Worm (Caenorhabditis elegans): ENCODE data around the gene nlp-60.
A peak's percentile ranks its signal among the peaks of the same experiment; 100 is the strongest.

nlp-60 gene

DNA sequence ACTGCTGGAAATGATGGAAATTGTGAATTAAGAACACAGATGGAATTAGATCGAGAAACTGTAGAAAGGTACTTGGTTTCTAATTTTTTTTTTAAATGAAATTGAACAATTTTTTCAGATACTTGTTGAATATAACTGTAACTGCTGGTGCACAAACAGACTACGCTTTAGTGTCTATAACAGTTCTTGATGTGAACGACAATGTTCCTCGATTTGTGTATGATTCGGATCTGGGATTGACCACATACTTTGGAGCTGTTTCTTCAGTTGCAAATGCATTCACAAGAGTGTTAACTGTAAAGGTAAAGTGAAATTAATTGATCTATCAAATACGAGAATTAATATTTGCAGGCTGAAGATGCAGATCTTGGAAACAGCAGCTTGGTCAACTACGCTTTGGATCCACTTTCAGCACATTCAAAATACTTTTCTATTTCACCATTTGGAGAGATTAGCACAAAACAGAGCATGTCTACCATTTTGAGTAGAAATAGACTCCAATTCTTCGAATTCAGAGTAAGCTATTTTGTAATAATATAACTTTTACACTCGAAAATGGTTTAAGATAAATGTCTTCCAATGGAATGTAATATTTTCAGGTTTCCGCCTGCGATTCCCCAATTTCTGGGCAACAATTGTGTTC lies 5.3 kb downstream of the nlp-60 start:
- TF ChIP-seq mes-2 (tag; optimal IDR thresholded peaks at IDR 0.05; ENCODE audit: poor library complexity, severe bottlenecking): no peak
- TF ChIP-seq unc-62 (GFP tag; optimal IDR thresholded peaks at IDR 0.05 in 1 of 2): peak in 1 of 2 experiments; percentile 93
- TF ChIP-seq unc-62 (tag; optimal IDR thresholded peaks at IDR 0.05): no peak
- no peak for TF ChIP-seq spr-3 (GFP tag; optimal IDR thresholded peaks at IDR 0.05)
- no peak for TF ChIP-seq zfp-3 (GFP tag; conservative IDR thresholded peaks at IDR 0.05)

DNA sequence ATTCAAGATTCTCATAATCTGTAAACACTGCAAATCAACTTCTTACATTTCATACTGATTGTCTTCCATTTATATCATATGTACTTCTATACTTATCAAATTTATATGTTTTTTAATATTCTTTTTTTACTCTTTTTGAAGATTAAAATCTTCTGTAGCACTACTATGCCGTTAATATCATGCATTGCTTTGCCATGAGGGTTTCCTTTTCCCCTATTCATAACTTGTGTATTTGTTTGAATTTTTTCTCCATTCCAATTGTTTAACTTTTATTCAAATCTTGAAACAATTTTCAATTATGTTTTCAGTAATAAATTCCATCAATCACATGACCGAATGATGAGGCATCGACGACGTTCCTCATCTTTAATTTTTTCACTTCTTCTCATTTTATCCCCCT lies 10.5 kb downstream of the nlp-60 start, which contains the start of gene cdh-5:
cdh-5 (plus strand) TSS at position 301 of the 400 bp plus-strand sequence.
- TF ChIP-seq ceh-82 (tag; optimal IDR thresholded peaks at IDR 0.05): no peak
- no peak for TF ChIP-seq spr-1 (tag; optimal IDR thresholded peaks at IDR 0.05)
- no peak for TF ChIP-seq unc-39 (tag; optimal IDR thresholded peaks at IDR 0.05)
- no peak for TF ChIP-seq dmd-9 (GFP tag; IDR thresholded peaks at IDR 0.05)

DNA sequence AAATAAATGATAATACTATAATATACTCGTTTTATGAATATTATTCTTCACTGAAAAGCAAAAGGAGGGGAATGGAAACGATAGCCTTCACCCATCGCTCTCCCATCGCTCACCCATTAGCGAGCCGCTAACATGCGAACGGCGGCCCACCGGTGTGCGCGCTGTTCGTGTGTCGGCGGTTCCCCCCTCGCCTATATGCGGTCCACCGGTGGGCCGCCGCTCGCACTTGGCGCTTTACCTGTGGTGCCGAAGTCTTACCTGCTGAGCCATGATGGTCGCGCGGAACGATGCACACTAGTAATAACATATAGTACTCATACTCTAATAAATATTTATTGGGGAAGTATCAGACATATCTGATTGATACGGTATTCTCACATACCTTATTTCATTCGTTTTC lies 12.0 kb downstream of the nlp-60 start:
- peak; percentile 92; the same call in 1 of the 2 replicates for TF ChIP-seq set-16 (GFP tag; IDR thresholded peaks at IDR 0.05)
- TF ChIP-seq Y48G9A.11 (GFP tag; IDR thresholded peaks at IDR 0.05): peak; percentile 57

DNA sequence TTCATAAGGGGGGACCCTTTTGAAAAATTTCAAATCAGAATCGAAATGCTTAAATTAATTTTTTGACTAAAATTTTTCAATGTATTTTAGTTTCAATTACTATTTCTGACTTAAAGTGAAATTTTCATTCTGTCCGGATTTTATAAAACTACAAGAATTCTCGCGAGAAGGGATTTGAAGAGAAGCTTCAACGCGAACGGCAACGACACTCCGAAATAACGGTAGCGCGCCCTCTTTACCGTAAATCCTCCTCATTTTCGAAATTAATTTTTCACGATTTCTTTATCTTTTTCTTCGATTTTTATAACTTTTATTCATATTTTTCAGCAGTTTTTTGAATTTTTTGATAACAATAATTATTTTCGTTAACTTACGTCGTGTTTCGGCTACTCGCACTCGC lies 13.3 kb downstream of the nlp-60 start:
- TF ChIP-seq Y48G9A.11 (GFP tag; IDR thresholded peaks at IDR 0.05): peak; percentile 99
- TF ChIP-seq sdz-12 (GFP tag; optimal IDR thresholded peaks at IDR 0.05): no peak
- TF ChIP-seq lin-1 (GFP tag; IDR thresholded peaks at IDR 0.05): no peak
- TF ChIP-seq mxl-2 (GFP tag; conservative IDR thresholded peaks at IDR 0.05): no peak
- no peak for TF ChIP-seq daf-12 (tag; optimal IDR thresholded peaks at IDR 0.05)
- TF ChIP-seq madf-5 (GFP tag; IDR thresholded peaks at IDR 0.05): no peak
- TF ChIP-seq nhr-28 (tag; optimal IDR thresholded peaks at IDR 0.05): no peak
- TF ChIP-seq lir-3 (tag; optimal IDR thresholded peaks at IDR 0.05): no peak
- no peak for TF ChIP-seq nhr-11 (tag; optimal IDR thresholded peaks at IDR 0.05)
- no peak for TF ChIP-seq nhr-111 (GFP tag; optimal IDR thresholded peaks at IDR 0.05)
- TF ChIP-seq T20F7.1 (GFP tag; optimal IDR thresholded peaks at IDR 0.05): peak; percentile 89
- no peak for TF ChIP-seq nhr-237 (tag; optimal IDR thresholded peaks at IDR 0.05)
- TF ChIP-seq lin-15B (tag; optimal IDR thresholded peaks at IDR 0.05): no peak
- TF ChIP-seq R02D3.7 (tag; optimal IDR thresholded peaks at IDR 0.05): peak; percentile 47
- no peak for TF ChIP-seq nhr-102 (tag; optimal IDR thresholded peaks at IDR 0.05)

DNA sequence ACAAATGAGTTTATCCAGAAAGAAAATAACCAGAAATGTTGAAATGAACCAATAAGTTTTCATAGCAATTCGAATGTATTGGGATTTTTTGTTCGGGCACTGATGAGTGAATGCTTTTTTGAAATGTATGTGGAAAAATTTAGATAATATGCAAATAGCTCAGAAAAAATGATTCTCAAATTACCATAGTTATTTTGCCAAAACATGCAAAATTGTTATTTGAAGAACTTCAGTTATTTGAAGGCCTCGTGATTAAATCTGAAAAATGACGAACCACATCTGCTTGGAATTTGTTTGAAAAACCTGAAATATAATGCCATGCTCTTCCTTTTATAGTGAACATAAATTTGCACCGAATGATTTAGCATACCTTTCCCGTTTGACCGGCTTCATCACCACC lies 21.0 kb downstream of the nlp-60 start, which contains the start of gene C49C8.6:
C49C8.6 (minus strand) TSS at position 101 of the 400 bp plus-strand sequence.
- TF ChIP-seq R02D3.7 (tag; optimal IDR thresholded peaks at IDR 0.05) (no peak), lin-13 (GFP tag; optimal IDR thresholded peaks at IDR 0.05) (no peak), D1046.2 (GFP tag; IDR thresholded peaks at IDR 0.05) (no peak)

DNA sequence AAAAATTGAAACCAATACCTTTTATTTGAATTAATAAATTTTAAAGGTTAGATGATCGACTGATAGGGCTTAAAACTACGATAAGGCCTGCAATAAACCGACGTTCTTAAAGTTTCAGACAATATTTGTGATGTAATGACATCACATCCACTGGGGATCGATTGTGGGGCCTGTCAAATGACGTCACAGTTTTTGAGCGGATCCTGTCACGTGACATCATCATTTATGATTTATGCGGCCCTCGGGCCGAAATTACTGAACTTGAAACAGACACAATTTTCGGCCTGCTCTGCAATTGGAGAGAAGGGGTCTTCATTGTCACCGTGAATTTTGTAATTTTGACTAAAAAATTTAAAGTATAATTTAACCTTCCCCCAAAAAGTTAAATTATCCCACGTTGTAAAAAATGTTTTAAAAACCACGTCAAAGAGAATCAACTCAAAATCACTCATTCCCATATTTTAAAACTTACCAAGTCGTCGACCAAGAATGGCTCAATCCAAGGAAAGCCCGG lies 25.0 kb downstream of the nlp-60 start, which contains the start of gene C49C8.1:
C49C8.1 (plus strand) TSS at position 464 of the 514 bp plus-strand sequence.
- no peak for TF ChIP-seq ceh-62 (tag; optimal IDR thresholded peaks at IDR 0.05)
- no peak for TF ChIP-seq ZK546.5 (tag; optimal IDR thresholded peaks at IDR 0.05)
- TF ChIP-seq jun-1 (tag; optimal IDR thresholded peaks at IDR 0.05): no peak
- peak; percentile 72 for TF ChIP-seq php-3 (GFP tag; IDR thresholded peaks at IDR 0.05)
- TF ChIP-seq lir-3 (tag; optimal IDR thresholded peaks at IDR 0.05): no peak
- TF ChIP-seq hmg-1.1 (GFP tag; IDR thresholded peaks at IDR 0.05): no peak
- no peak for TF ChIP-seq ceh-44 (GFP tag; IDR thresholded peaks at IDR 0.05)
- TF ChIP-seq ceh-20 (GFP tag; IDR thresholded peaks at IDR 0.05): peak; percentile 34; the same call in 1 of the 2 replicates
- peak; percentile 60 for TF ChIP-seq aha-1 (tag)
- TF ChIP-seq tag-97 (GFP tag; IDR thresholded peaks at IDR 0.05): no peak
